Worm (Caenorhabditis elegans): Measurements from ENCODE around the gene del-8.
A peak's percentile ranks its signal among the peaks of the same experiment; 100 is the strongest.

Gene del-8

DNA sequence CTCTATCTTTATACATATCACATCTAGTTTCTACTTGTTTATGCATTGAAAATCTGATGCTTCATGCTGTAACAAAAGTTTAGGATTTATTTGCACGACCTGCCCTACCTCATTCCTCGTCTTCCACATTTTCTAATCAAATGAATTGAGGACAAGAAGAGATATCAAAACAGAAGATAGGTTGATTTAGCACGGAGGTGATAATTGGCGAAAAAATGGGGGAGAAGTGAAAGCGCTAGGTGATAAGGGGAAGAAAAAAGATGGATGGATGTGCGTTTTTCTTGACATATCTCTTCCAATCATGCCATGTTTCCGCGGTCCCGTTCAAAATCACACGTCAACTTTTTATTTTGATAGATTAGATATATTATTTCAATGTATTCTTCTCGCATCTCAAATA, 18.9 kb downstream of the del-8 start:
- TF ChIP-seq pag-3 (tag; optimal IDR thresholded peaks at IDR 0.05; ENCODE audit: borderline replicate concordance) (no peak), unc-55 (GFP tag; optimal IDR thresholded peaks at IDR 0.05) (peak; percentile 37)

DNA sequence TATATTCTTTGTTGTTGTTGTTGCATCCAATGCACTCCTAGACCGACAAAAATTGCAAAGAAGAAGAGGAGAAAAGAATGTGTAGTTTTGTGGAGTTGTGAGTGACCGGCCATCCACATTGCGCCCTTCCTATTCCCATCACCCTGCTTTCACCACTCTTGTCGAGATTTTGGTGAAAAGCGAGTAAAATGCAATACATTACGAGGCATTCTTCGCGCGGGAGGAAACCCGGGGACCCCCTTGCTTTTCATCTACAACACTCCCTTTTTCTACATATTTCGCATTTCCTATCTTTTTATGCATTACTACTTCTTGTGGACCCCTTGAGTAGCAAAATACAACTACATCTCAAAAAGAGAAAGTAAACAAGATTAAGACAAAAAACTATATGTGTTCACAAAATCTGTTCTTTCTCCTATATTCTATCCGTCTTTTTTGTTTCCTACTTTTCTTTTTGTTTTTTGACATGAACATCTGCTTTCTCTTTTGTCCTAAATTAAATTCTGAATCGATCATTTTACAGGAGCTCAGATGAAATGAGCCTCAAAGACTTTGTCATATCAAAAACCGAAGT, 20.9 kb downstream of the del-8 start, which contains the start of gene C11E4.6:
Gene C11E4.6, plus strand, starts transcription at position 524 of the 574 bp plus-strand sequence.
- TF ChIP-seq unc-42 (tag; optimal IDR thresholded peaks at IDR 0.05) (peak; percentile 14), ztf-16 (tag; optimal IDR thresholded peaks at IDR 0.05) (no peak)

DNA sequence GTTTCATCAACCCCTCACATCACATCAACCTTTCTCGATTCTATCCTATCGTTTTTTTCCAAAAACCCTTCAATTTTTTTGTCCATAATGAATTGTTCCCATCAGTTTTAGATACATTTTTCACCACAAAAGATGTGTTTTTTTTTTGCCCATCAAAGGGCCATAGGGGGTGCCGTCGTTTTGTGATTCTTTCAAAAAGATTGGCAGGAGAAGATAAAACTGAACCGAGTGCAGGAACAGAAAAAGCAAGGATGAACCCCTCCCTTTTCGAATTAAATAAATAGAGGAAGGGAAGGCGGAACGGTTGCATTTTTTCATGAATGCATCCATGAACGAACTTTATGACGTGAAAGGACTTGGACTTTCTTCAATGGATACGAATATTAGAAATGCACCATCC, 27.7 kb downstream of the del-8 start, which contains the start of gene C11E4.7:
Gene C11E4.7, plus strand, starts transcription at position 301 of the 400 bp plus-strand sequence.
- TF ChIP-seq dmd-4 (tag; optimal IDR thresholded peaks at IDR 0.05; ENCODE audit: borderline replicate concordance) (no peak), ref-2 (tag; optimal IDR thresholded peaks at IDR 0.05) (no peak), unc-42 (tag; optimal IDR thresholded peaks at IDR 0.05) (no peak), tbx-2 (tag; optimal IDR thresholded peaks at IDR 0.05) (no peak), che-1 (tag; optimal IDR thresholded peaks at IDR 0.05) (no peak), ceh-19 (GFP tag; optimal IDR thresholded peaks at IDR 0.05) (no peak), pag-3 (tag; optimal IDR thresholded peaks at IDR 0.05; ENCODE audit: borderline replicate concordance) (no peak), eyg-1 (tag; optimal IDR thresholded peaks at IDR 0.05) (no peak), elt-4 (tag; optimal IDR thresholded peaks at IDR 0.05) (no peak), lim-6 (tag; optimal IDR thresholded peaks at IDR 0.05) (no peak), F13H6.1 (tag; optimal IDR thresholded peaks at IDR 0.05) (no peak), unc-55 (GFP tag; optimal IDR thresholded peaks at IDR 0.05) (no peak), gmeb-2 (tag; optimal IDR thresholded peaks at IDR 0.05) (no peak), pha-2 (tag; optimal IDR thresholded peaks at IDR 0.05) (no peak)

DNA sequence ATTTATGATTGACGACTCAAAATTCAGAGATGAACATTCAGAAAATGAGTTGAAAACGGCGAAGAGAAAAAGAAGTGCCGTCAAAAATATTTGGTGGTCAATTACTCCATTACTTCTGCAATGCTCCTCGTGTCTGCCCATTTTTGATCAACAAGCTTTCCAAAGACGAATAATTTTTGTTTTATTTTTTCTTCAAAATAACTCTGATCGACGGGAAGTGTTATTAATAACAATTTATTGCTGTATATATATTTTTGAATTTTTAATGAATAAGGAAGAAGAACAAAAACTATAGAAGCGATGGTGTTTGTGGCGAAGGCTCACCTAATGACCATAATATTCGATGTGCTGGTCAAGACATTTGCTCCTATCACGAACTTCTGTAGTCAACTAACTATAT, 30.9 kb downstream of the del-8 start, which contains the start of gene C11E4.8:
Gene C11E4.8, plus strand, starts transcription at position 301 of the 400 bp plus-strand sequence.
- TF ChIP-seq sox-4 (tag; optimal IDR thresholded peaks at IDR 0.05) (no peak), dve-1 (tag; optimal IDR thresholded peaks at IDR 0.05) (no peak), tbx-2 (tag; optimal IDR thresholded peaks at IDR 0.05) (no peak)

DNA sequence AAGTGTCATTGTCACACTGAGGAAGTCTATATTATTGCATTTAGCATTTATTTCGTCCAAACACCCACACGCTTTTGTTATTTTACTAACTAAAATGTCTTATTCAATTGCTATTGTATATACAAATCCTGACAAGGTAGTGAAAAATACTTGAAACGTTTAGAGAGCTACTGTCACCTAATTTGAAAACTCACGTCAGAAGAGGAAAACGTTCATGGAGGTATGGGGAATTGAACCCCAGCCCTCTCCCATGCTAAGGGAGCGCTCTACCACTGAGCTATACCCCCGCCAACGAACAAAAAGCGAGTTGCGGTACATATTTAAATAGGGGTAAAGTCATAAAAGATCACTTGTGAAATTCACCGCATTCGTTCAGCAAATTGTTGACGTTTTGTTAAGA, 33.4 kb downstream of the del-8 start:
- TF ChIP-seq unc-42 (tag; optimal IDR thresholded peaks at IDR 0.05), result no peak
- TF ChIP-seq sox-4 (tag; optimal IDR thresholded peaks at IDR 0.05), result peak; percentile 16
- peak; percentile 13 for TF ChIP-seq ceh-19 (GFP tag; optimal IDR thresholded peaks at IDR 0.05)
- TF ChIP-seq ceh-48 (tag; optimal IDR thresholded peaks at IDR 0.05), result peak; percentile 4
- TF ChIP-seq unc-86 (tag; optimal IDR thresholded peaks at IDR 0.05), result no peak
- TF ChIP-seq sox-2 (GFP tag; IDR thresholded peaks at IDR 0.05), result peak; percentile 9; the same call in 1 of the 2 replicates
- TF ChIP-seq ceh-9 (tag; optimal IDR thresholded peaks at IDR 0.05), result no peak
- peak; percentile 49 for TF ChIP-seq che-1 (tag; optimal IDR thresholded peaks at IDR 0.05)
- TF ChIP-seq ttx-3 (tag; optimal IDR thresholded peaks at IDR 0.05), result peak; percentile 31
- no peak for TF ChIP-seq pros-1 (tag; optimal IDR thresholded peaks at IDR 0.05)
- peak; percentile 11 for TF ChIP-seq T23F11.4 (GFP tag; optimal IDR thresholded peaks at IDR 0.05)
- no peak for TF ChIP-seq fax-1 (tag; optimal IDR thresholded peaks at IDR 0.05)
- TF ChIP-seq npax-4 (tag; optimal IDR thresholded peaks at IDR 0.05), result no peak
- TF ChIP-seq hlh-13 (GFP tag; optimal IDR thresholded peaks at IDR 0.05), result no peak
- TF ChIP-seq Y22D7AL.16 (tag; optimal IDR thresholded peaks at IDR 0.05), result peak; percentile 61
- peak; percentile 18 for TF ChIP-seq nhr-232 (tag; optimal IDR thresholded peaks at IDR 0.05)
- peak; percentile 54 for TF ChIP-seq elt-2 (tag; optimal IDR thresholded peaks at IDR 0.05)
- TF ChIP-seq syd-9 (tag; optimal IDR thresholded peaks at IDR 0.05), result peak; percentile 45
- no peak for TF ChIP-seq ceh-34 (tag; optimal IDR thresholded peaks at IDR 0.05)
- TF ChIP-seq hlh-15 (tag; optimal IDR thresholded peaks at IDR 0.05), result peak; percentile 19
- TF ChIP-seq fkh-10 (GFP tag; optimal IDR thresholded peaks at IDR 0.05), result no peak
- peak; percentile 13 for TF ChIP-seq gmeb-2 (tag; optimal IDR thresholded peaks at IDR 0.05)
- TF ChIP-seq pat-9 (tag; optimal IDR thresholded peaks at IDR 0.05), result peak; percentile 27
- TF ChIP-seq sdc-2 (tag; optimal IDR thresholded peaks at IDR 0.05), result peak; percentile 22
- no peak for TF ChIP-seq hlh-6 (tag; optimal IDR thresholded peaks at IDR 0.05)
- TF ChIP-seq C38D4.7 (GFP tag; optimal IDR thresholded peaks at IDR 0.05), result peak; percentile 38
- peak; percentile 2 for TF ChIP-seq ceh-6 (GFP tag; optimal IDR thresholded peaks at IDR 0.05)
- no peak for TF ChIP-seq ceh-31 (tag; optimal IDR thresholded peaks at IDR 0.05)
- TF ChIP-seq tbx-7 (tag; optimal IDR thresholded peaks at IDR 0.05), result no peak
- TF ChIP-seq C08G9.2 (tag; optimal IDR thresholded peaks at IDR 0.05), result peak; percentile 0
- peak; percentile 13 for TF ChIP-seq lin-11 (tag; optimal IDR thresholded peaks at IDR 0.05)
